Worm (Caenorhabditis elegans) whole organism, L4 larva: ENCODE data around the gene wrk-1.

Experiments
- F10B5.3 ChIP-seq: sonication (generic microtip); optimal IDR thresholded peaks from 2 replicates; lab custom pipeline; 2016; ENCODE audit warnings: mild to moderate bottlenecking, missing genetic modification characterization, missing compliant biosample characterization
- F37D6.2 ChIP-seq: sonication (generic microtip); optimal IDR thresholded peaks from 2 replicates; lab custom pipeline; 2016; ENCODE audit warnings: mild to moderate bottlenecking, missing genetic modification characterization, missing compliant biosample characterization
- F44E2.7 ChIP-seq: fragments of 200-800 bp; sonication (Bioruptor generic); IDR thresholded peaks from 2 replicates; pipeline ENCODE4 v2.1.2; 2022; ENCODE audit warnings: missing genetic modification characterization, missing compliant biosample characterization
- R02D3.7 ChIP-seq: fragments of 150-350 bp; sonication (generic microtip); optimal IDR thresholded peaks from 3 replicates; lab custom pipeline; 2014; ENCODE audit warnings: missing biosample characterization, missing genetic modification characterization
- T26A8.4 ChIP-seq: fragments of 200-800 bp; sonication (Bioruptor generic); IDR thresholded peaks from 2 replicates; pipeline ENCODE4 v1.3.6; 2022; ENCODE audit warnings: missing genetic modification characterization, missing compliant biosample characterization
- Y48G9A.11 ChIP-seq: fragments of 200-800 bp; sonication (Bioruptor generic); IDR thresholded peaks from 2 replicates; pipeline ENCODE4 v1.3.6; 2022; ENCODE audit warnings: missing genetic modification reagents, missing genetic modification characterization, missing compliant biosample characterization
- ZK337.2 ChIP-seq: fragments of 200-800 bp; sonication (Bioruptor generic); IDR thresholded peaks from 2 replicates; pipeline ENCODE4 v1.3.6; 2022; ENCODE audit warnings: missing genetic modification reagents, missing genetic modification characterization, missing compliant biosample characterization
- ZK546.5 ChIP-seq, 2 experiments: sonication (generic microtip); optimal IDR thresholded peaks; 2 replicates each; lab custom pipeline; 2017; ENCODE audit warnings: missing biosample characterization in 2 of 2, missing genetic modification characterization in 2 of 2
- aha-1 ChIP-seq: fragments of 150-350 bp; peaks from one replicate; lab custom pipeline; 2014; ENCODE audit warnings: missing biosample characterization, missing genetic modification characterization
- ama-1 ChIP-seq: fragments of 150-350 bp; optimal IDR thresholded peaks from 2 replicates; lab custom pipeline; 2014; ENCODE audit warnings: inconsistent platforms, mixed read lengths
- ceh-32 ChIP-seq: sonication (generic microtip); optimal IDR thresholded peaks from 2 replicates; lab custom pipeline; 2016; ENCODE audit warnings: mild to moderate bottlenecking, missing genetic modification characterization, missing compliant biosample characterization; ENCODE audit not compliant: poor library complexity
- ces-1 ChIP-seq: fragments of 150-350 bp; sonication (generic microtip); optimal IDR thresholded peaks from 4 replicates; lab custom pipeline; 2014; ENCODE audit warnings: missing biosample characterization, missing genetic modification reagents, missing genetic modification characterization
- daf-16 ChIP-seq, 3 experiments: sonication (generic microtip); optimal IDR thresholded peaks; 2 replicates each; lab custom pipeline; 2016 to 2017; ENCODE audit warnings: missing genetic modification characterization in 3 of 3, missing genetic modification reagents in 3 of 3, mild to moderate bottlenecking in 2 of 3, missing compliant biosample characterization in 2 of 3, missing biosample characterization in 1 of 3, moderate library complexity in 1 of 3
- daf-8 ChIP-seq: fragments of 200-800 bp; sonication (Bioruptor generic); IDR thresholded peaks from 2 replicates; pipeline ENCODE4 v1.3.6; 2022; ENCODE audit warnings: missing genetic modification characterization, missing compliant biosample characterization
- dmd-6 ChIP-seq: fragments of 200-800 bp; sonication (Bioruptor generic); IDR thresholded peaks from 2 replicates; pipeline ENCODE4 v1.3.6; 2022; ENCODE audit warnings: missing genetic modification reagents, missing genetic modification characterization, missing compliant biosample characterization
- dve-1 ChIP-seq: sonication (generic microtip); optimal IDR thresholded peaks from 2 replicates; lab custom pipeline; 2017; ENCODE audit warnings: antibody characterized with exemption, mild to moderate bottlenecking, missing genetic modification characterization, missing compliant biosample characterization; ENCODE audit not compliant: insufficient read depth
- egl-27 ChIP-seq: sonication (generic microtip); optimal IDR thresholded peaks from 3 replicates; lab custom pipeline; 2017; ENCODE audit warnings: missing biosample characterization, missing genetic modification reagents, missing genetic modification characterization
- egl-43 ChIP-seq: fragments of 200-800 bp; sonication (Bioruptor generic); IDR thresholded peaks from 2 replicates; pipeline ENCODE4 v1.3.6; 2022; ENCODE audit warnings: missing genetic modification reagents, missing genetic modification characterization, missing compliant biosample characterization
- fkh-10 ChIP-seq: fragments of 150-350 bp; optimal IDR thresholded peaks from 2 replicates; lab custom pipeline; 2014; ENCODE audit warnings: missing biosample characterization, missing genetic modification reagents, missing genetic modification characterization
- gei-8 ChIP-seq: fragments of 200-800 bp; sonication (Bioruptor generic); optimal IDR thresholded peaks from 2 replicates; lab custom pipeline; 2018; ENCODE audit warnings: mild to moderate bottlenecking, missing genetic modification characterization, missing compliant biosample characterization
- hlh-11 ChIP-seq: fragments of 200-800 bp; sonication (Bioruptor generic); optimal IDR thresholded peaks from 2 replicates; lab custom pipeline; 2018; ENCODE audit warnings: mild to moderate bottlenecking, missing genetic modification characterization, missing compliant biosample characterization
- hlh-30 ChIP-seq: sonication (generic microtip); optimal IDR thresholded peaks from 2 replicates; lab custom pipeline; 2017; ENCODE audit warnings: antibody characterized with exemption, mild to moderate bottlenecking, missing genetic modification characterization, missing compliant biosample characterization; ENCODE audit not compliant: insufficient read depth
- lim-7 ChIP-seq: fragments of 200-800 bp; sonication (Bioruptor generic); IDR thresholded peaks from 2 replicates; pipeline ENCODE4 v1.3.6; 2022; ENCODE audit warnings: missing genetic modification characterization, missing compliant biosample characterization
- lin-29 ChIP-seq: fragments of 200-800 bp; sonication (Bioruptor generic); IDR thresholded peaks from 2 replicates; pipeline ENCODE4 v1.3.6; 2022; ENCODE audit warnings: missing genetic modification reagents, missing genetic modification characterization, missing compliant biosample characterization
- lin-38 ChIP-seq: fragments of 200-800 bp; sonication (Bioruptor generic); IDR thresholded peaks from 2 replicates; pipeline ENCODE4 v1.3.6; 2022; ENCODE audit warnings: missing genetic modification reagents, missing genetic modification characterization, missing compliant biosample characterization
- lsy-2 ChIP-seq, 2 experiments: fragments of 150-350 bp in 1 of 2; sonication (generic microtip) in 1 of 2; optimal IDR thresholded peaks; 2 replicates each; lab custom pipeline; 2014 to 2017; ENCODE audit warnings: missing biosample characterization in 2 of 2, missing genetic modification characterization in 2 of 2
- madf-9 ChIP-seq: fragments of 200-800 bp; sonication (Bioruptor generic); conservative IDR thresholded peaks from 2 replicates; pipeline ENCODE4 v1.3.6; 2022; ENCODE audit warnings: missing genetic modification reagents, missing genetic modification characterization, missing compliant biosample characterization
- mdt-29 ChIP-seq: fragments of 200-800 bp; sonication (Bioruptor generic); IDR thresholded peaks from 2 replicates; pipeline ENCODE4 v1.3.6; 2022; ENCODE audit warnings: missing genetic modification reagents, missing genetic modification characterization, missing compliant biosample characterization
- mes-2 ChIP-seq: sonication (generic microtip); optimal IDR thresholded peaks from 2 replicates; lab custom pipeline; 2016; ENCODE audit warnings: missing genotype, mild to moderate bottlenecking, missing genetic modification characterization, missing compliant biosample characterization; ENCODE audit not compliant: poor library complexity, severe bottlenecking
- mxl-2 ChIP-seq: fragments of 200-800 bp; sonication (Bioruptor generic); conservative IDR thresholded peaks from 2 replicates; pipeline ENCODE4 v1.3.6; 2022; ENCODE audit warnings: missing genetic modification reagents, missing genetic modification characterization, missing compliant biosample characterization
- nhr-102 ChIP-seq: sonication (generic microtip); optimal IDR thresholded peaks from 2 replicates; lab custom pipeline; 2016; ENCODE audit warnings: mild to moderate bottlenecking, missing genetic modification characterization, moderate library complexity, missing compliant biosample characterization
- nhr-25 ChIP-seq: sonication (generic microtip); optimal IDR thresholded peaks from 2 replicates; lab custom pipeline; 2017; ENCODE audit warnings: missing genetic modification characterization, mild to moderate bottlenecking, missing compliant biosample characterization, antibody characterized with exemption, moderate library complexity, borderline replicate concordance; ENCODE audit not compliant: insufficient read depth
- nhr-28 ChIP-seq: fragments of 150-350 bp; optimal IDR thresholded peaks from 2 replicates; lab custom pipeline; 2014; ENCODE audit warnings: missing biosample characterization, missing genetic modification characterization
- nhr-42 ChIP-seq: fragments of 200-800 bp; sonication (Bioruptor generic); IDR thresholded peaks from 2 replicates; pipeline ENCODE4 v1.3.6; 2022; ENCODE audit warnings: missing genetic modification characterization, missing compliant biosample characterization
- nhr-48 ChIP-seq: sonication (generic microtip); optimal IDR thresholded peaks from 2 replicates; lab custom pipeline; 2016; ENCODE audit warnings: mild to moderate bottlenecking, missing genetic modification characterization, missing compliant biosample characterization
- nhr-76 ChIP-seq: fragments of 150-350 bp; optimal IDR thresholded peaks from 2 replicates; lab custom pipeline; 2014; ENCODE audit warnings: missing biosample characterization, missing genetic modification characterization
- nhr-77 ChIP-seq: fragments of 150-350 bp; optimal IDR thresholded peaks from 2 replicates; lab custom pipeline; 2014; ENCODE audit warnings: missing biosample characterization, missing genetic modification characterization
- sdz-12 ChIP-seq: fragments of 200-800 bp; sonication (Bioruptor generic); optimal IDR thresholded peaks from 2 replicates; lab custom pipeline; 2018; ENCODE audit warnings: mild to moderate bottlenecking, missing genetic modification characterization, missing compliant biosample characterization
- set-16 ChIP-seq: fragments of 200-800 bp; sonication (Bioruptor generic); IDR thresholded peaks from 2 replicates; pipeline ENCODE4 v1.3.6; 2022; ENCODE audit warnings: missing genetic modification reagents, missing genetic modification characterization, missing compliant biosample characterization
- skn-1 ChIP-seq: fragments of 150-350 bp; optimal IDR thresholded peaks from 2 replicates; lab custom pipeline; 2014; ENCODE audit warnings: missing biosample characterization, missing genetic modification characterization
- snpc-1.2 ChIP-seq: fragments of 200-800 bp; sonication (Bioruptor generic); IDR thresholded peaks from 2 replicates; pipeline ENCODE4 v1.3.6; 2022; ENCODE audit warnings: missing genetic modification reagents, missing genetic modification characterization, missing compliant biosample characterization
- unc-130 ChIP-seq: sonication (generic microtip); optimal IDR thresholded peaks from 2 replicates; lab custom pipeline; 2016; ENCODE audit warnings: missing genetic modification reagents, missing genetic modification characterization, missing compliant biosample characterization
- unc-62 ChIP-seq, 3 experiments: fragments of 150-350 bp in 1 of 3; sonication (generic microtip); optimal IDR thresholded peaks in 2 of 3; peaks in 1 of 3; 1 replicate in 1 of 3; 2 replicates in 2 of 3; lab custom pipeline; 2014 to 2017; ENCODE audit warnings: missing biosample characterization in 3 of 3, missing genetic modification characterization in 3 of 3, missing genetic modification reagents in 3 of 3, missing genotype in 1 of 3
- zag-1 ChIP-seq: fragments of 150-350 bp; optimal IDR thresholded peaks from 2 replicates; lab custom pipeline; 2014; ENCODE audit warnings: missing biosample characterization, missing genetic modification characterization
- zip-2 ChIP-seq: fragments of 150-350 bp; optimal IDR thresholded peaks from 2 replicates; lab custom pipeline; 2014; ENCODE audit warnings: missing biosample characterization, missing genetic modification characterization
- ztf-11 ChIP-seq: fragments of 150-350 bp; optimal IDR thresholded peaks from 2 replicates; lab custom pipeline; 2014; ENCODE audit warnings: missing biosample characterization, missing genetic modification characterization

wrk-1 gene

ce11 chrX:8419252-8419651, 26.9 kb upstream of the wrk-1 start (continued):
- TF ChIP-seq unc-62 (GFP tag; optimal IDR thresholded peaks at IDR 0.05 in 1 of 2; lab: Kevin White, UChicago), result peak in 1 of 2 experiments; percentile 77
- TF ChIP-seq unc-62 (tag; optimal IDR thresholded peaks at IDR 0.05; lab: Kevin White, UChicago), result no peak
- no peak for TF ChIP-seq nhr-76
- TF ChIP-seq madf-9 (GFP tag; lab: Robert Waterston, UW), result no peak
- TF ChIP-seq egl-43, result peak; percentile 77
- no peak for TF ChIP-seq lsy-2 (tag; optimal IDR thresholded peaks at IDR 0.05; lab: Kevin White, UChicago)
- no peak for TF ChIP-seq aha-1 (tag; lab: Kevin White, UChicago)

DNA sequence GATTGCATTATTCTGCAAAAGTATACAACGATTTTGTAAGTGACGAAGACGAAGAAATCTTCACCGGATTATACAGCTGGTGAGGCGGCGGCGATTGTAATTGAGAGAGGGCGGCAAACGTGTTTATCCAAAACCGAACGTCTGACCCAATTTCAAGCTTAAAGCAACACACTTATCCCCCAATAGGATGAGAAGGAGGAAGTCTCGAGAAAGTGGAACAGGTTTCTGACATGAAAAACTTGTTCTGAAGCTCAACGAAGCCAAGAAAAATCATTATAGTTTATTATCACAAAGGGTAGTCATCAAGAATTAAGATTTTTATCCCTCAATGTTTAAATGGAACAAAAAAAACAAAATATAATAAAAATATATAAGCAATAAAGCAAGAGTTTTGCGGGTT, 26.0 kb upstream of the wrk-1 start, which contains the start of gene spp-13:
Gene spp-13 (minus strand): TSS at position 143 of the 400 bp plus-strand sequence.
- peak; percentile 43 for TF ChIP-seq hlh-11 (tag; lab: Kevin White, UChicago)
- TF ChIP-seq ceh-32, result no peak
- no peak for TF ChIP-seq nhr-48
- no peak for TF ChIP-seq T26A8.4
- TF ChIP-seq nhr-42 (GFP tag; lab: Robert Waterston, UW), result peak; percentile 24; the same call in 1 of the 2 replicates
- no peak for TF ChIP-seq nhr-28
- TF ChIP-seq sdz-12 (GFP tag; lab: Kevin White, UChicago), result no peak
- no peak for TF ChIP-seq lim-7 (GFP tag; lab: Robert Waterston, UW)
- TF ChIP-seq ztf-11 (tag; lab: Kevin White, UChicago), result no peak
- no peak for TF ChIP-seq gei-8 (GFP tag; lab: Kevin White, UChicago)
- TF ChIP-seq unc-130 (GFP tag; lab: Kevin White, UChicago), result no peak
- no peak for TF ChIP-seq ama-1 (lab: Kevin White, UChicago)
- no peak for TF ChIP-seq mxl-2 (GFP tag; lab: Robert Waterston, UW)
- TF ChIP-seq nhr-77 (tag; lab: Kevin White, UChicago), result no peak
- no peak for TF ChIP-seq lin-29 (GFP tag; lab: Robert Waterston, UW)
- TF ChIP-seq, all 104 proteins: peak for 2

- TF ChIP-seq unc-62 (GFP tag; optimal IDR thresholded peaks at IDR 0.05 in 1 of 2; lab: Kevin White, UChicago) (peak in 1 of 2 experiments; percentile 23), unc-62 (tag; optimal IDR thresholded peaks at IDR 0.05; lab: Kevin White, UChicago) (no peak), hlh-30 (tag; lab: Kevin White, UChicago) (no peak), fkh-10 (no peak), skn-1 (tag; lab: Kevin White, UChicago) (no peak), egl-43 (peak; percentile 66; the same call in 1 of the 2 replicates), R02D3.7 (tag; lab: Kevin White, UChicago) (no peak), egl-27 (tag; lab: Kevin White, UChicago) (no peak), F10B5.3 (no peak), ces-1 (no peak), set-16 (GFP tag; lab: Robert Waterston, UW) (no peak), daf-8 (GFP tag; lab: Robert Waterston, UW) (no peak), F44E2.7 (0 out of 2 replicates have a peak, but pooled peaks have one; percentile 23), daf-16 (GFP tag; optimal IDR thresholded peaks at IDR 0.05; lab: Kevin White, UChicago) (no peak), daf-16 (tag; optimal IDR thresholded peaks at IDR 0.05; lab: Kevin White, UChicago) (no peak), mes-2 (peak; percentile 38), dmd-6 (GFP tag; lab: Robert Waterston, UW) (no peak; the same call in 1 of the 2 replicates), madf-9 (GFP tag; lab: Robert Waterston, UW) (0 out of 2 replicates have a peak, but pooled peaks have one; percentile 29), Y48G9A.11 (GFP tag; lab: Robert Waterston, UW) (0 out of 2 replicates have a peak, but pooled peaks have one; percentile 42), ZK337.2 (GFP tag; lab: Robert Waterston, UW) (no peak), nhr-102 (tag; lab: Kevin White, UChicago) (no peak), snpc-1.2 (GFP tag; lab: Robert Waterston, UW) (peak; percentile 67), F37D6.2 (tag; lab: Kevin White, UChicago) (no peak), mdt-29 (GFP tag; lab: Robert Waterston, UW) (0 out of 2 replicates have a peak, but pooled peaks have one; percentile 21), dve-1 (tag; lab: Kevin White, UChicago) (no peak), zip-2 (no peak), ZK546.5 (tag; optimal IDR thresholded peaks at IDR 0.05; lab: Kevin White, UChicago) (no peak), lim-7 (GFP tag; lab: Robert Waterston, UW) (peak; percentile 69; the same call in 1 of the 2 replicates), nhr-76 (no peak), nhr-25 (tag; lab: Kevin White, UChicago) (no peak), zag-1 (tag; lab: Kevin White, UChicago) (no peak), lin-38 (GFP tag; lab: Robert Waterston, UW) (no peak), aha-1 (tag; lab: Kevin White, UChicago) (peak; percentile 72)
Observed at ce11 chrX:8417727-8418126, 25.3 kb upstream of the wrk-1 start.
